Worm (Caenorhabditis elegans): ENCODE data around the gene T16H12.13.

DNA sequence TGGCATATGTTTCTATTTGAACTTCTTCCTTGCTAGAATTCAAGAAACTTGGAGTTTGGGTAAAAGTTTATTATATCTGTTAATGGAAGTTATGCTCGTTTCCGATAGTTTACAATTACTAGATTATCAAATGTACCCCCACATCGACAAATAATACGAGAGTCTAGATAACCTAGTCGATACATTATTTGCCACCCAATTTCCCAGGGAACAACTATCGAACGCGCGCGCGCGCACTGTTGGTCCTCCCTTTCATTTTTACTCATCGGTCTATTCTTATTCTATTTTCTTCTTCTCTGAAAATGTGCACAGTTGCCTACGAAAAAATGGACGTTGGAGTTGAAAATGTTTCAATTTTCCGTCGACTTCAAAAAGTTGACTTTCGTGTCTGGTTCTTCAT lies 24.6 kb upstream of the T16H12.13 start, which contains the start of gene T16G12.13:
- TF ChIP-seq snpc-4 (GFP tag; optimal IDR thresholded peaks at IDR 0.05) (no peak), snpc-4 (tag; optimal IDR thresholded peaks at IDR 0.05) (no peak), nhr-90 (tag; optimal IDR thresholded peaks at IDR 0.05) (no peak), ceh-100 (GFP tag; IDR thresholded peaks at IDR 0.05) (no peak), nhr-179 (tag; optimal IDR thresholded peaks at IDR 0.05) (no peak), F39B2.1 (GFP tag; IDR thresholded peaks at IDR 0.05) (no peak), pha-4 (tag; optimal IDR thresholded peaks at IDR 0.05) (no peak), snpc-3.4 (tag; optimal IDR thresholded peaks at IDR 0.05) (no peak)

Data from whole organism, young adult.